Worm (Caenorhabditis elegans): Measurements from ENCODE around the gene try-14.

The try-14 gene

DNA sequence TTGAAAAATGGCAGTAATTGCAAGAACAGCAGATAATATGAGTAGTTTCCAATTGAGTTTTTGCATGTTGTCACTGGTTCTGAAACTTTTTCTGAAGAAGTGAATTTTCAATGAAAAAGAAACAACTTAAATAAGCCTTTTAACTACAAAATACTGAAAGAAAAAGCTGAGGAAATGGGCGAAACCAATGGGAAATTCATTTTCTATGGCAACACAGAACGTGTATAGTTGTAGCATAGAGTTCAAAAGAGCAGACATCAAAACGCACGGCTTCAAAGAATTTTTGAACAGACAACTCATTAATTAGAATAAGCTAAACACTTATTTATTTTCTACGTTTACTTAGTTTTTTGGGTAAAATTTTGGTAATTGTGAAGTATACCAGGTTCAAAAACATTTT, 2.4 kb downstream of the try-14 start, which contains the start of gene F48E3.2:
Gene F48E3.2, minus strand, starts transcription at position 101 of the 400 bp plus-strand sequence.
- no peak for TF ChIP-seq ama-1 (optimal IDR thresholded peaks at IDR 0.05)
- no peak for TF ChIP-seq aha-1 (tag; optimal IDR thresholded peaks at IDR 0.05)
- TF ChIP-seq xbp-1 (tag; optimal IDR thresholded peaks at IDR 0.05) = no peak
- no peak for TF ChIP-seq pag-3 (tag; optimal IDR thresholded peaks at IDR 0.05; ENCODE audit: borderline replicate concordance, insufficient read depth)
- no peak for TF ChIP-seq efl-1 (optimal IDR thresholded peaks at IDR 0.05)
- peak in 1 of 2 experiments; percentile 27 for TF ChIP-seq efl-1 (GFP tag; optimal IDR thresholded peaks at IDR 0.05 in 1 of 2)
- no peak for TF ChIP-seq nhr-84 (tag; optimal IDR thresholded peaks at IDR 0.05)
- TF ChIP-seq nhr-237 (tag; optimal IDR thresholded peaks at IDR 0.05) = no peak
- no peak for TF ChIP-seq sox-4 (tag; optimal IDR thresholded peaks at IDR 0.05)

DNA sequence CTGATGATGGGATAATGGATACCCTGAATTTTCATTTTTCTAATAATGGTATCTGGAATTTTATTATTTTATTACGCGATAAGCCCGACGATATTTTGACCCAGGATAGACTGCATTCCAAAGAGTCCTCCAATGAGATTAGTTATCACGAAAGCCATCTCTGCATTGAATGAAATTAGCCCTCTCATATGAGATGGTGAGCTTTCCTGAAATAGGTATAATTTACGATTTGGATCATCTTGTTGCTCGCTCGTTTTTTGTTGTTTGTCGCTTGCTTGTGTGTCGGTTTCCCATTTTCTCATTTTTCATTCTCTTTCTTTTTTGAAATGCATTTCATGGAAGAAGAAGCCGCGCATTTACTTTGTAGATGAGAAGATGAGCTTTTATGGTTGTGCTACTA, 3.9 kb downstream of the try-14 start:
- peak; percentile 58 for TF ChIP-seq lin-14 (GFP tag; optimal IDR thresholded peaks at IDR 0.05)
- TF ChIP-seq fos-1 (tag; optimal IDR thresholded peaks at IDR 0.05) = no peak

DNA sequence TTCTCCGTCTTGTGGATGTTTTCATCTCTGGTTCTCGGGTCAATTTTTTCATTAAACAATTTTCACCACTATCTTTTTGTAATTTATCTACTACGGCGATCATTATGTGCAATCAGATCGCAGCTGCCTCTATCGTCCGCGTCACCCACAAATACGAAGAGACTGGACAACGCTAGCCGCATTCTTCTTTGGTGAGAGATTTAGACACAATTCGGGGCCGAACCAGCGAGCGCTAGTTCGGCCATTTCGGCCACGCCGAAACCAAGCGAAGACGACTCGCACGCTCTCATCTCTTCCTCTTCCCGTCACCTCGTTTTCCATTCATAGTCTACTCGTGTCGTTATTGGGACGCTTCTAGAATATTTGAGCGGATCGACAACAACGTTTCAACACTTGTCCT, 9.6 kb downstream of the try-14 start, which contains the start of gene gly-12:
Gene gly-12, plus strand, starts transcription at position 117 of the 400 bp plus-strand sequence.
- no peak for TF ChIP-seq efl-3 (GFP tag; optimal IDR thresholded peaks at IDR 0.05)
- TF ChIP-seq nhr-77 (tag; optimal IDR thresholded peaks at IDR 0.05) = no peak
- no peak for TF ChIP-seq Y116A8C.19 (tag; optimal IDR thresholded peaks at IDR 0.05; ENCODE audit: borderline replicate concordance)
- no peak for TF ChIP-seq sup-37 (GFP tag; optimal IDR thresholded peaks at IDR 0.05)
- TF ChIP-seq hpl-2 (GFP tag; optimal IDR thresholded peaks at IDR 0.05) = no peak
- no peak for TF ChIP-seq zag-1 (tag; optimal IDR thresholded peaks at IDR 0.05)
- no peak for TF ChIP-seq ama-1 (optimal IDR thresholded peaks at IDR 0.05)
- peak; percentile 66 for TF ChIP-seq blmp-1 (tag; optimal IDR thresholded peaks at IDR 0.05)
- no peak for TF ChIP-seq fkh-10 (GFP tag; optimal IDR thresholded peaks at IDR 0.05)
- no peak for TF ChIP-seq egl-27 (tag; optimal IDR thresholded peaks at IDR 0.05)
- no peak for TF ChIP-seq nhr-11 (tag; optimal IDR thresholded peaks at IDR 0.05)
- no peak for TF ChIP-seq alr-1 (tag; optimal IDR thresholded peaks at IDR 0.05; ENCODE audit: borderline replicate concordance)
- TF ChIP-seq mab-9 (GFP tag; IDR thresholded peaks at IDR 0.05) = no peak
- TF ChIP-seq F16B12.6 (tag; optimal IDR thresholded peaks at IDR 0.05) = no peak
- no peak for TF ChIP-seq fos-1 (tag; optimal IDR thresholded peaks at IDR 0.05)
- TF ChIP-seq ztf-11 (tag; optimal IDR thresholded peaks at IDR 0.05) = no peak
- TF ChIP-seq isw-1 (GFP tag; IDR thresholded peaks at IDR 0.05) = no peak
- no peak for TF ChIP-seq lin-13 (GFP tag; optimal IDR thresholded peaks at IDR 0.05)
- TF ChIP-seq egl-13 (tag; optimal IDR thresholded peaks at IDR 0.05) = no peak
- no peak for TF ChIP-seq ceh-8 (GFP tag; optimal IDR thresholded peaks at IDR 0.05)
- no peak for TF ChIP-seq fkh-4 (tag; optimal IDR thresholded peaks at IDR 0.05; ENCODE audit: borderline replicate concordance)
- TF ChIP-seq dsc-1 (tag; optimal IDR thresholded peaks at IDR 0.05) = no peak
- TF ChIP-seq C16A3.4 (tag; optimal IDR thresholded peaks at IDR 0.05) = peak; percentile 2
- no peak for TF ChIP-seq nhr-19 (GFP tag; conservative IDR thresholded peaks at IDR 0.05)
- TF ChIP-seq unc-62 (GFP tag; optimal IDR thresholded peaks at IDR 0.05) = no peak
- TF ChIP-seq nhr-90 (tag; optimal IDR thresholded peaks at IDR 0.05; ENCODE audit: poor library complexity) = no peak
- TF ChIP-seq nhr-85 (tag) = no peak
- TF ChIP-seq nhr-47 (tag; optimal IDR thresholded peaks at IDR 0.05) = peak; percentile 13
- TF ChIP-seq ceh-82 (tag; optimal IDR thresholded peaks at IDR 0.05) = peak in 2 of 3 experiments; percentile 6 to 59
- no peak for TF ChIP-seq aha-1 (tag; optimal IDR thresholded peaks at IDR 0.05)
- no peak for TF ChIP-seq ces-1 (GFP tag; optimal IDR thresholded peaks at IDR 0.05)
- TF ChIP-seq efl-1 (optimal IDR thresholded peaks at IDR 0.05) = no peak
- no peak for TF ChIP-seq efl-1 (GFP tag; optimal IDR thresholded peaks at IDR 0.05 in 1 of 2)
- peak; percentile 43 for TF ChIP-seq unc-86 (tag; optimal IDR thresholded peaks at IDR 0.05)
- TF ChIP-seq elt-3 (tag; optimal IDR thresholded peaks at IDR 0.05) = no peak
- TF ChIP-seq tlp-1 (tag; optimal IDR thresholded peaks at IDR 0.05) = no peak
- TF ChIP-seq elt-2 (tag; optimal IDR thresholded peaks at IDR 0.05) = no peak
- no peak for TF ChIP-seq lir-3 (tag; optimal IDR thresholded peaks at IDR 0.05; ENCODE audit: poor library complexity)
- TF ChIP-seq vab-15 (tag; optimal IDR thresholded peaks at IDR 0.05) = no peak
- TF ChIP-seq dpl-1 (GFP tag; optimal IDR thresholded peaks at IDR 0.05) = peak in 1 of 3 experiments; percentile 5
- peak; percentile 1 to 5 for TF ChIP-seq lin-35 (GFP tag; optimal IDR thresholded peaks at IDR 0.05)
- no peak for TF ChIP-seq zip-4 (GFP tag; optimal IDR thresholded peaks at IDR 0.05)
- no peak for TF ChIP-seq xbp-1 (tag; optimal IDR thresholded peaks at IDR 0.05)
